Fruit fly (Drosophila melanogaster): ENCODE results near the gene CG43232.

dm6 chr2L:6964632-6965031, 32.7 kb downstream of the CG43232 start:
- TF ChIP-seq CG5204 (GFP tag; optimal IDR thresholded peaks at IDR 0.05) (no peak), CG7101 (tag; optimal IDR thresholded peaks at IDR 0.05) (no peak)
